Worm (Caenorhabditis elegans): ENCODE measurements around the gene F53H1.3.
"Not testable (repeated sequence)": the region's sequence is repeated elsewhere in the genome, so short reads cannot be mapped to it uniquely, and the experiment has no call there.

The F53H1.3 gene

ce11 chrIV:1310337-1310736 is 18.6 kb upstream of the F53H1.3 start:
- no peak for TF ChIP-seq blmp-1 (tag; optimal IDR thresholded peaks at IDR 0.05)
- TF ChIP-seq M03D4.4 (tag; optimal IDR thresholded peaks at IDR 0.05), result no peak
- no peak for TF ChIP-seq lsy-2 (tag; optimal IDR thresholded peaks at IDR 0.05)
- TF ChIP-seq elt-3 (tag; optimal IDR thresholded peaks at IDR 0.05), result no peak

ce11 chrIV:1340788-1341187 is 11.8 kb downstream of the F53H1.3 start, which contains the start of gene F58F6.6:
TSS of gene F58F6.6 (plus strand) at chrIV:1341088.
- TF ChIP-seq nhr-12 (tag; optimal IDR thresholded peaks at IDR 0.05); ceh-83 (GFP tag; optimal IDR thresholded peaks at IDR 0.05); ces-1 (GFP tag; optimal IDR thresholded peaks at IDR 0.05): not testable (repeated sequence)

DNA sequence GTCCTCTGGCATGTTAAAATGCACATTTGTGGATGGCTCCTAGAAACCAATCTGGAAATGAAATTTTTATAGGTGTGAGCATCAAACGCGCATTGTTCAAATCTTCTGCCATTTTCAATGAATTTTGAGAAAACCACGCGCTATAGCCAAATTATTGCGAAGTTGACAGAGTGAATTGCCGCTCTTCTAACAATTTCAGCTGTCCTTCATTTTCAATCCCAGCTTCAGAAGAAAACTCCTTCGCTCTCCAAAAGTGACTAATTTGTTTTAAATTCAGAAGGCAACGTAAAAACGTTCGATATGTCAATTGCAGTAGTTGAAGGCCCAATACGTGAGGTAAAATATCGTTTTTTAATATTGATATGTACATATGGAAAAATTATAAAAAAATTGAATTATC is 14.4 kb downstream of the F53H1.3 start, which contains the start of gene F58F6.5:
F58F6.5 (plus strand) TSS at position 301 of the 400 bp plus-strand sequence.
- not testable (repeated sequence) for TF ChIP-seq snpc-4, nhr-12, pha-4 (tag; optimal IDR thresholded peaks at IDR 0.05)

DNA sequence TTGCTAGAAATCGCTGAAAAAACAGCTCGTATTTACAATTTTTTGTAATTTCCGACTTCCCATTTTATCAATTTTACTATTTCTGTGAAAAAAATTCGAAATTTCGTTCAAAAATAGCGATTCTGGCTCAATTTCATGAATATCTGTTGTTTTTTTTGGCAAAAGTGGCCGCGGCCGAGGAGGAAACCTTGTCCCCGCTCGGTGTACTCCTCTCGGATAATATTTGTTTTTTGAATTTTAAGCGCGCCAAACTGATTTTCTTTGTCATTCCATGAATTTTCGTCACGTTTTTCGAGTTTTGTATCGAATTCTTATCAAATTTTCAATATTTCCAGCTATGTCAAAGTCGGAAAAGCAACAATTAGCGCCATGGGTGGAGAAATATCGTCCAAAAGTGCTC is 18.0 kb downstream of the F53H1.3 start, which contains the start of gene rfc-2:
rfc-2 (plus strand) TSS at position 334 of the 400 bp plus-strand sequence.
- no peak for TF ChIP-seq blmp-1 (tag; optimal IDR thresholded peaks at IDR 0.05)
- TF ChIP-seq mep-1 (tag; optimal IDR thresholded peaks at IDR 0.05), result peak; percentile 38

- TF ChIP-seq ceh-43 (GFP tag; optimal IDR thresholded peaks at IDR 0.05), result no peak
- no peak for TF ChIP-seq blmp-1 (tag; optimal IDR thresholded peaks at IDR 0.05)
- no peak for TF ChIP-seq unc-62 (GFP tag; optimal IDR thresholded peaks at IDR 0.05)
- TF ChIP-seq nhr-76 (tag; optimal IDR thresholded peaks at IDR 0.05), result no peak
- TF ChIP-seq nhr-2 (tag; optimal IDR thresholded peaks at IDR 0.05), result no peak
- no peak for TF ChIP-seq lin-32 (GFP tag; optimal IDR thresholded peaks at IDR 0.05)
- TF ChIP-seq nhr-28 (tag; optimal IDR thresholded peaks at IDR 0.05), result no peak
- no peak for TF ChIP-seq flh-1 (GFP tag; optimal IDR thresholded peaks at IDR 0.05)
- TF ChIP-seq unc-120 (tag; optimal IDR thresholded peaks at IDR 0.05; ENCODE audit: poor library complexity, severe bottlenecking), result no peak
- no peak for TF ChIP-seq sptf-1 (tag; optimal IDR thresholded peaks at IDR 0.05)
- TF ChIP-seq ham-2 (GFP tag; optimal IDR thresholded peaks at IDR 0.05), result no peak
- TF ChIP-seq snpc-4 (tag; optimal IDR thresholded peaks at IDR 0.05), result no peak
- TF ChIP-seq lin-13 (tag; optimal IDR thresholded peaks at IDR 0.05), result no peak
- TF ChIP-seq ceh-83 (GFP tag; optimal IDR thresholded peaks at IDR 0.05), result no peak
- TF ChIP-seq tbx-8 (GFP tag; optimal IDR thresholded peaks at IDR 0.05), result no peak
Measured at ce11 chrIV:1349352-1349751, 20.4 kb downstream of the F53H1.3 start.

DNA sequence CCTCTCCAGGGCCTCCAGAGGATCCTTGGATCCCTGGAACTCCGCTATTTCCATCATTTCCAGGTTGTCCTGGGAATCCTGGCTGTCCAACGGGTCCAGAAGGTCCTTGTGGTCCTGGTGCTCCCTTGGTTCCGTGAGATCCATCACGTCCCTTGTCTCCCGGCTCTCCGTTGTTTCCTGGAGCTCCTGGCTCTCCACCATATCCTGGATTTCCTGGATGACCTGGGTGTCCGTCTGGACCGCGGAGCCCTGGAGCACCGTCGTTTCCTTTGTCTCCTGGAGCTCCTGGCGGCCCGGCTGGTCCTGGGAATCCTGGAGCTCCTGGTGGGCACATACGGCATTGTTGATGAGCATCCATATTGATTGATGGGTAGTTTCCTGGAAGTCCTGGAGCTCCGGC is 24.8 kb downstream of the F53H1.3 start:
- TF ChIP-seq pha-4 (tag; optimal IDR thresholded peaks at IDR 0.05) (no peak), nhr-28 (tag; optimal IDR thresholded peaks at IDR 0.05) (no peak), lsy-2 (tag; optimal IDR thresholded peaks at IDR 0.05) (no peak), flh-1 (GFP tag; optimal IDR thresholded peaks at IDR 0.05) (no peak), ceh-43 (GFP tag; optimal IDR thresholded peaks at IDR 0.05) (no peak), mls-2 (tag; optimal IDR thresholded peaks at IDR 0.05) (no peak), unc-120 (tag; optimal IDR thresholded peaks at IDR 0.05; ENCODE audit: poor library complexity, severe bottlenecking) (no peak), drap-1 (GFP tag; optimal IDR thresholded peaks at IDR 0.05) (no peak), nhr-76 (tag; optimal IDR thresholded peaks at IDR 0.05) (no peak), nhr-12 (tag; optimal IDR thresholded peaks at IDR 0.05) (no peak), nhr-237 (tag; optimal IDR thresholded peaks at IDR 0.05) (no peak), snpc-4 (tag; optimal IDR thresholded peaks at IDR 0.05) (no peak), zip-8 (tag; optimal IDR thresholded peaks at IDR 0.05) (no peak), elt-1 (tag; optimal IDR thresholded peaks at IDR 0.05; ENCODE audit: borderline replicate concordance, insufficient read depth) (no peak), tbx-8 (GFP tag; optimal IDR thresholded peaks at IDR 0.05) (no peak), sptf-1 (tag; optimal IDR thresholded peaks at IDR 0.05) (no peak), unc-39 (tag; optimal IDR thresholded peaks at IDR 0.05) (no peak)

DNA sequence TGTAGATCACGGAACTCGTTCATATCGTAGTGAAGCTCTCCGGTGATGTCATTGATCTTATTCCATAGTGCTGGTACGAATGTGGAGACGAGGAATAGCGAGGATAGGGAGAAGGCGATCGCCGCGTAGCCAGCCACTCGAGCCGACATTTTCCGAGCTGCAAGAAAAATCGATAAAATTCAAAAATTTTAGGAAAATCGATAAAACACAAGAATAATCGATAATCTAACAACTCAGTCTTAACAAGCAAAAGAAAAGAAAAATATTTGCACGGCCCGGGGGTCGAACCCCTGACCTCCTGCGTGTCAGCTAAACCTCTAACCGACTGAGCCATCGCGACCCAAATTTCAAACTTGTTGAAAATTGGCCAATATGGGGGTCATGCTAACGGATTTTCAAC is 26.2 kb downstream of the F53H1.3 start, which contains the start of gene col-104:
col-104 (minus strand) TSS at position 159 of the 400 bp plus-strand sequence.
- TF ChIP-seq nhr-76 (tag; optimal IDR thresholded peaks at IDR 0.05), result no peak
- no peak for TF ChIP-seq unc-39 (tag; optimal IDR thresholded peaks at IDR 0.05)
